Worm (Caenorhabditis elegans) whole organism, L4 larva: ENCODE results near the gene K10D2.5.

Experiments used
- F49E8.2 ChIP-seq: sonication (generic microtip); optimal IDR thresholded peaks from 2 replicates; lab custom pipeline; 2016; ENCODE audit warnings: missing compliant biosample characterization, mild to moderate bottlenecking, missing genetic modification characterization, borderline replicate concordance
- Y105C5A.15 ChIP-seq: fragments of 200-800 bp; sonication (Bioruptor generic); IDR thresholded peaks from 2 replicates; pipeline ENCODE4 v1.3.6; 2022; ENCODE audit warnings: missing genetic modification characterization, missing compliant biosample characterization
- aly-2 ChIP-seq: sonication (generic microtip); optimal IDR thresholded peaks from 2 replicates; lab custom pipeline; 2018; ENCODE audit warnings: missing biosample characterization, missing genetic modification characterization
- ceh-20 ChIP-seq: fragments of 200-800 bp; sonication (Bioruptor generic); IDR thresholded peaks from 2 replicates; pipeline ENCODE4 v1.3.6; 2022; ENCODE audit warnings: missing genetic modification reagents, missing genetic modification characterization, missing compliant biosample characterization
- ceh-44 ChIP-seq: fragments of 200-800 bp; sonication (Bioruptor generic); IDR thresholded peaks from 2 replicates; pipeline ENCODE4 v1.3.6; 2022; ENCODE audit warnings: missing genetic modification reagents, missing genetic modification characterization, missing compliant biosample characterization
- ceh-82 ChIP-seq: sonication (generic microtip); optimal IDR thresholded peaks from 2 replicates; lab custom pipeline; 2017; ENCODE audit warnings: missing biosample characterization, missing genetic modification characterization
- ces-1 ChIP-seq: fragments of 150-350 bp; sonication (generic microtip); optimal IDR thresholded peaks from 4 replicates; lab custom pipeline; 2014; ENCODE audit warnings: missing biosample characterization, missing genetic modification reagents, missing genetic modification characterization
- ctbp-1 ChIP-seq: fragments of 200-800 bp; sonication (Bioruptor generic); IDR thresholded peaks from 2 replicates; pipeline ENCODE4 v1.3.6; 2022; ENCODE audit warnings: missing genetic modification reagents, missing genetic modification characterization, missing compliant biosample characterization
- daf-12 ChIP-seq: fragments of 150-350 bp; optimal IDR thresholded peaks from 2 replicates; lab custom pipeline; 2014; ENCODE audit warnings: missing biosample characterization, missing genetic modification reagents, missing genetic modification characterization
- daf-16 ChIP-seq, 3 experiments: sonication (generic microtip); optimal IDR thresholded peaks; 2 replicates each; lab custom pipeline; 2016 to 2017; ENCODE audit warnings: missing genetic modification characterization in 3 of 3, missing genetic modification reagents in 3 of 3, mild to moderate bottlenecking in 2 of 3, missing compliant biosample characterization in 2 of 3, missing biosample characterization in 1 of 3, moderate library complexity in 1 of 3
- daf-8 ChIP-seq: fragments of 200-800 bp; sonication (Bioruptor generic); IDR thresholded peaks from 2 replicates; pipeline ENCODE4 v1.3.6; 2022; ENCODE audit warnings: missing genetic modification characterization, missing compliant biosample characterization
- dmd-6 ChIP-seq: fragments of 200-800 bp; sonication (Bioruptor generic); IDR thresholded peaks from 2 replicates; pipeline ENCODE4 v1.3.6; 2022; ENCODE audit warnings: missing genetic modification reagents, missing genetic modification characterization, missing compliant biosample characterization
- duxl-1 ChIP-seq: sonication (generic microtip); optimal IDR thresholded peaks from 2 replicates; lab custom pipeline; 2016; ENCODE audit warnings: mild to moderate bottlenecking, missing genetic modification characterization, moderate library complexity, missing compliant biosample characterization; ENCODE audit not compliant: poor library complexity
- hlh-11 ChIP-seq: fragments of 200-800 bp; sonication (Bioruptor generic); optimal IDR thresholded peaks from 2 replicates; lab custom pipeline; 2018; ENCODE audit warnings: mild to moderate bottlenecking, missing genetic modification characterization, missing compliant biosample characterization
- hlh-30 ChIP-seq: sonication (generic microtip); optimal IDR thresholded peaks from 2 replicates; lab custom pipeline; 2017; ENCODE audit warnings: antibody characterized with exemption, mild to moderate bottlenecking, missing genetic modification characterization, missing compliant biosample characterization; ENCODE audit not compliant: insufficient read depth
- hmg-1.1 ChIP-seq: fragments of 200-800 bp; sonication (Bioruptor generic); IDR thresholded peaks from 2 replicates; pipeline ENCODE4 v1.3.6; 2022; ENCODE audit warnings: missing genetic modification reagents, missing genetic modification characterization, missing compliant biosample characterization
- jun-1 ChIP-seq: fragments of 150-350 bp; optimal IDR thresholded peaks from 2 replicates; lab custom pipeline; 2014; ENCODE audit warnings: missing biosample characterization, missing genetic modification reagents, missing genetic modification characterization
- lin-1 ChIP-seq: fragments of 200-800 bp; sonication (Bioruptor generic); IDR thresholded peaks from 2 replicates; pipeline ENCODE4 v1.3.6; 2022; ENCODE audit warnings: missing genetic modification reagents, missing genetic modification characterization, missing compliant biosample characterization
- lin-29 ChIP-seq: fragments of 200-800 bp; sonication (Bioruptor generic); IDR thresholded peaks from 2 replicates; pipeline ENCODE4 v1.3.6; 2022; ENCODE audit warnings: missing genetic modification reagents, missing genetic modification characterization, missing compliant biosample characterization
- mdl-1 ChIP-seq, 2 experiments: fragments of 150-350 bp in 1 of 2; sonication (generic microtip) in 1 of 2; optimal IDR thresholded peaks; 2 replicates each; lab custom pipeline; 2014 to 2017; ENCODE audit warnings: missing biosample characterization in 2 of 2, missing genetic modification characterization in 2 of 2
- mxl-3 ChIP-seq: fragments of 200-800 bp; sonication (Bioruptor generic); optimal IDR thresholded peaks from 2 replicates; lab custom pipeline; 2018; ENCODE audit warnings: mild to moderate bottlenecking, missing genetic modification characterization, missing compliant biosample characterization
- nhr-102 ChIP-seq: sonication (generic microtip); optimal IDR thresholded peaks from 2 replicates; lab custom pipeline; 2016; ENCODE audit warnings: mild to moderate bottlenecking, missing genetic modification characterization, moderate library complexity, missing compliant biosample characterization
- nhr-111 ChIP-seq: fragments of 200-800 bp; sonication (Bioruptor generic); optimal IDR thresholded peaks from 2 replicates; lab custom pipeline; 2018; ENCODE audit warnings: mild to moderate bottlenecking, missing genetic modification characterization, missing compliant biosample characterization
- nhr-28 ChIP-seq: fragments of 150-350 bp; optimal IDR thresholded peaks from 2 replicates; lab custom pipeline; 2014; ENCODE audit warnings: missing biosample characterization, missing genetic modification characterization
- nhr-76 ChIP-seq: fragments of 150-350 bp; optimal IDR thresholded peaks from 2 replicates; lab custom pipeline; 2014; ENCODE audit warnings: missing biosample characterization, missing genetic modification characterization
- nhr-77 ChIP-seq: fragments of 150-350 bp; optimal IDR thresholded peaks from 2 replicates; lab custom pipeline; 2014; ENCODE audit warnings: missing biosample characterization, missing genetic modification characterization
- pha-4 ChIP-seq, 2 experiments: fragments of 150-350 bp in 1 of 2; fragments of 200-800 bp in 1 of 2; sonication (Bioruptor generic) in 1 of 2; IDR thresholded peaks in 1 of 2; optimal IDR thresholded peaks in 1 of 2; 2 replicates each; pipeline versions ENCODE4 v1.3.6 to Lab custom; 2014 to 2022; ENCODE audit warnings: missing genetic modification characterization in 2 of 2, missing genetic modification reagents in 2 of 2, missing biosample characterization in 1 of 2, missing compliant biosample characterization in 1 of 2
- php-3 ChIP-seq: fragments of 200-800 bp; sonication (Bioruptor generic); IDR thresholded peaks from 2 replicates; pipeline ENCODE4 v1.3.6; 2022; ENCODE audit warnings: missing genetic modification reagents, missing genetic modification characterization, missing compliant biosample characterization
- pqm-1 ChIP-seq: sonication (generic microtip); optimal IDR thresholded peaks from 2 replicates; lab custom pipeline; 2017; ENCODE audit warnings: missing biosample characterization, missing genetic modification characterization
- saeg-2 ChIP-seq: fragments of 200-800 bp; sonication (Bioruptor generic); IDR thresholded peaks from 2 replicates; pipeline ENCODE4 v1.3.6; 2022; ENCODE audit warnings: missing genetic modification reagents, missing genetic modification characterization, missing compliant biosample characterization
- spr-3 ChIP-seq: fragments of 200-800 bp; sonication (Bioruptor generic); optimal IDR thresholded peaks from 2 replicates; lab custom pipeline; 2018; ENCODE audit warnings: mild to moderate bottlenecking, missing genetic modification characterization, missing compliant biosample characterization
- tag-97 ChIP-seq: fragments of 200-800 bp; sonication (Bioruptor generic); IDR thresholded peaks from 2 replicates; pipeline ENCODE4 v1.3.6; 2022; ENCODE audit warnings: missing genetic modification characterization, missing compliant biosample characterization
- tra-1 ChIP-seq: fragments of 200-800 bp; sonication (Bioruptor generic); IDR thresholded peaks from 2 replicates; pipeline ENCODE4 v1.3.6; 2022; ENCODE audit warnings: missing genetic modification reagents, missing genetic modification characterization, missing compliant biosample characterization
- unc-39 ChIP-seq: sonication (generic microtip); optimal IDR thresholded peaks from 2 replicates; lab custom pipeline; 2017; ENCODE audit warnings: missing biosample characterization, missing genetic modification characterization
- unc-62 ChIP-seq, 3 experiments: fragments of 150-350 bp in 1 of 3; sonication (generic microtip); optimal IDR thresholded peaks in 2 of 3; peaks in 1 of 3; 1 replicate in 1 of 3; 2 replicates in 2 of 3; lab custom pipeline; 2014 to 2017; ENCODE audit warnings: missing biosample characterization in 3 of 3, missing genetic modification characterization in 3 of 3, missing genetic modification reagents in 3 of 3, missing genotype in 1 of 3
- vab-7 ChIP-seq: fragments of 200-800 bp; sonication (Bioruptor generic); IDR thresholded peaks from 2 replicates; pipeline ENCODE4 v1.3.6; 2022; ENCODE audit warnings: missing genetic modification reagents, missing genetic modification characterization, missing compliant biosample characterization
- zip-11 ChIP-seq: fragments of 200-800 bp; sonication (Bioruptor generic); IDR thresholded peaks from 2 replicates; pipeline ENCODE4 v1.3.6; 2022; ENCODE audit warnings: missing genetic modification characterization, missing compliant biosample characterization

Gene K10D2.5

ce11 chrIII:5146749-5147148 is 25.8 kb upstream of the K10D2.5 start (continued):
- TF ChIP-seq hmg-1.1 (GFP tag; lab: Robert Waterston, UW) (no peak), nhr-76 (tag; lab: Kevin White, UChicago) (no peak), ceh-44 (GFP tag; lab: Robert Waterston, UW) (no peak), nhr-111 (GFP tag; lab: Kevin White, UChicago) (no peak), hlh-30 (tag; lab: Kevin White, UChicago) (no peak), zip-11 (no peak), pha-4 (GFP tag; IDR thresholded peaks at IDR 0.05; lab: Robert Waterston, UW) (no peak), pha-4 (tag; optimal IDR thresholded peaks at IDR 0.05; lab: Kevin White, UChicago) (no peak), lin-29 (no peak), nhr-77 (tag; lab: Kevin White, UChicago) (no peak), jun-1 (tag; lab: Kevin White, UChicago) (no peak), spr-3 (GFP tag; lab: Kevin White, UChicago) (no peak), daf-12 (tag; lab: Kevin White, UChicago) (no peak), vab-7 (GFP tag; lab: Robert Waterston, UW) (no peak), lin-1 (0 out of 2 replicates have a peak, but pooled peaks have one; percentile 22), tra-1 (GFP tag; lab: Robert Waterston, UW) (peak; percentile 78), daf-8 (no peak), mdl-1 (tag; optimal IDR thresholded peaks at IDR 0.05; lab: Kevin White, UChicago) (no peak), hlh-11 (peak; percentile 65), dmd-6 (peak; percentile 65)
- TF ChIP-seq, all 104 proteins: peak for 12

ce11 chrIII:5147445-5147844 is 25.1 kb upstream of the K10D2.5 start:
- TF ChIP-seq unc-39 (tag; lab: Kevin White, UChicago), result no peak
- no peak for TF ChIP-seq ctbp-1 (GFP tag; lab: Robert Waterston, UW)
- TF ChIP-seq Y105C5A.15 (GFP tag; lab: Robert Waterston, UW), result no peak
- TF ChIP-seq unc-62 (GFP tag; optimal IDR thresholded peaks at IDR 0.05 in 1 of 2; lab: Kevin White, UChicago), result peak in 1 of 2 experiments; percentile 83
- no peak for TF ChIP-seq unc-62 (tag; optimal IDR thresholded peaks at IDR 0.05; lab: Kevin White, UChicago)
- TF ChIP-seq pqm-1 (tag; lab: Kevin White, UChicago), result peak; percentile 35
- no peak for TF ChIP-seq php-3 (GFP tag; lab: Robert Waterston, UW)
- no peak for TF ChIP-seq daf-16 (GFP tag; optimal IDR thresholded peaks at IDR 0.05; lab: Kevin White, UChicago)
- peak; percentile 43 for TF ChIP-seq daf-16 (tag; optimal IDR thresholded peaks at IDR 0.05; lab: Kevin White, UChicago)
- TF ChIP-seq mxl-3 (GFP tag; lab: Kevin White, UChicago), result no peak
- no peak for TF ChIP-seq F49E8.2 (tag; lab: Kevin White, UChicago)
- no peak for TF ChIP-seq saeg-2 (GFP tag; lab: Robert Waterston, UW)
- TF ChIP-seq ceh-20 (GFP tag; lab: Robert Waterston, UW), result no peak

- TF ChIP-seq unc-62 (GFP tag; optimal IDR thresholded peaks at IDR 0.05 in 1 of 2; lab: Kevin White, UChicago) (peak in 1 of 2 experiments; percentile 9), unc-62 (tag; optimal IDR thresholded peaks at IDR 0.05; lab: Kevin White, UChicago) (no peak), ces-1 (no peak)
Measured at ce11 chrIII:5149478-5149877, 23.0 kb upstream of the K10D2.5 start, which contains the start of gene Y54H5A.2. Gene Y54H5A.2 (minus strand): TSS chrIII:5149578.

- TF ChIP-seq ceh-82 (tag; lab: Kevin White, UChicago) (no peak), nhr-102 (no peak), tag-97 (no peak), daf-12 (tag; lab: Kevin White, UChicago) (no peak), aly-2 (no peak), nhr-28 (no peak), duxl-1 (tag; lab: Kevin White, UChicago) (no peak), saeg-2 (GFP tag; lab: Robert Waterston, UW) (no peak), nhr-77 (tag; lab: Kevin White, UChicago) (no peak), jun-1 (tag; lab: Kevin White, UChicago) (no peak)
Measured at ce11 chrIII:5150012-5150411, 22.5 kb upstream of the K10D2.5 start.
